Fruit fly (Drosophila melanogaster) whole organism, embryonic: Measurements from ENCODE around the gene Dad1.

ENCODE experiments used
- Awh ChIP-seq: fragments of 200-800 bp; sonication (Bioruptor generic); IDR thresholded peaks from 2 replicates; pipeline ENCODE4, ENCODE4 v1.3.6; 2022; ENCODE audit warnings: missing biosample characterization, missing genetic modification characterization
- CG10366 ChIP-seq: fragments of 200-800 bp; sonication (Bioruptor generic); IDR thresholded peaks from 2 replicates; pipeline ENCODE4 v1.3.6; 2022; ENCODE audit warnings: missing biosample characterization, missing genetic modification characterization
- CG10431 ChIP-seq: fragments of 200-800 bp; sonication (Bioruptor generic); optimal IDR thresholded peaks from 3 replicates; lab custom pipeline; 2018; ENCODE audit warnings: missing biosample characterization, mild to moderate bottlenecking, missing genetic modification characterization
- CG11695 ChIP-seq: fragments of 200-800 bp; sonication (Bioruptor generic); IDR thresholded peaks from 3 replicates; pipeline ENCODE4 v1.3.6; 2022; ENCODE audit warnings: missing biosample characterization, missing genetic modification characterization
- CG12071 ChIP-seq: fragments of 200-800 bp; sonication (Bioruptor generic); optimal IDR thresholded peaks from 3 replicates; lab custom pipeline; 2018; ENCODE audit warnings: missing biosample characterization, mild to moderate bottlenecking, missing genetic modification characterization
- CG12219 ChIP-seq: fragments of 200-800 bp; sonication (Bioruptor generic); optimal IDR thresholded peaks from 3 replicates; lab custom pipeline; 2018; ENCODE audit warnings: missing biosample characterization, mild to moderate bottlenecking, missing genetic modification characterization
- CG12942 ChIP-seq: fragments of 200-800 bp; sonication (Bioruptor generic); optimal IDR thresholded peaks from 3 replicates; lab custom pipeline; 2016; ENCODE audit warnings: missing biosample characterization, missing genetic modification characterization
- CG14441 ChIP-seq: fragments of 200-800 bp; sonication (Bioruptor generic); IDR thresholded peaks from 2 replicates; pipeline ENCODE4 v1.3.6; 2022; ENCODE audit warnings: missing biosample characterization, missing genetic modification characterization
- CG16813 ChIP-seq: fragments of 200-800 bp; sonication (Bioruptor generic); IDR thresholded peaks from 3 replicates; pipeline ENCODE4 v1.3.6; 2022; ENCODE audit warnings: missing biosample characterization, missing genetic modification characterization; ENCODE audit not compliant: partially characterized antibody
- CG16863 ChIP-seq: fragments of 200-800 bp; sonication (Bioruptor generic); optimal IDR thresholded peaks from 3 replicates; lab custom pipeline; 2016; ENCODE audit warnings: missing biosample characterization, missing genetic modification characterization
- CG17568 ChIP-seq: fragments of 200-800 bp; sonication (Bioruptor generic); optimal IDR thresholded peaks from 2 replicates; lab custom pipeline; 2018; ENCODE audit warnings: missing biosample characterization, mild to moderate bottlenecking, missing genetic modification characterization, moderate library complexity
- CG18619 ChIP-seq: fragments of 200-800 bp; sonication (Bioruptor generic); optimal IDR thresholded peaks from 3 replicates; lab custom pipeline; 2017; ENCODE audit warnings: missing biosample characterization, mild to moderate bottlenecking, missing genetic modification characterization
- CG18764 ChIP-seq: fragments of 200-800 bp; sonication (Bioruptor generic); optimal IDR thresholded peaks from 3 replicates; lab custom pipeline; 2016; ENCODE audit warnings: missing biosample characterization, missing genetic modification characterization
- CG31224 ChIP-seq: fragments of 200-800 bp; sonication (Bioruptor generic); IDR thresholded peaks from 2 replicates; pipeline ENCODE4 v1.3.6; 2022; ENCODE audit warnings: missing biosample characterization, missing genetic modification characterization
- CG33213 ChIP-seq: fragments of 200-800 bp; sonication (Bioruptor generic); optimal IDR thresholded peaks from 3 replicates; lab custom pipeline; 2016; ENCODE audit warnings: missing biosample characterization, missing genetic modification characterization
- CG3407 ChIP-seq: fragments of 200-800 bp; sonication (Bioruptor generic); optimal IDR thresholded peaks from 2 replicates; lab custom pipeline; 2018; ENCODE audit warnings: missing biosample characterization, mild to moderate bottlenecking, missing genetic modification characterization
- CG34376 ChIP-seq: fragments of 200-800 bp; sonication (Bioruptor generic); optimal IDR thresholded peaks from 2 replicates; lab custom pipeline; 2018; ENCODE audit warnings: missing biosample characterization, mild to moderate bottlenecking, missing genetic modification characterization
- CG43689 ChIP-seq: fragments of 200-800 bp; sonication (Bioruptor generic); IDR thresholded peaks from 2 replicates; pipeline ENCODE4 v1.3.6; 2022; ENCODE audit warnings: missing biosample characterization, missing genetic modification characterization
- CG4424 ChIP-seq: fragments of 200-800 bp; sonication (Bioruptor generic); optimal IDR thresholded peaks from 3 replicates; lab custom pipeline; 2016; ENCODE audit warnings: missing biosample characterization, missing genetic modification characterization
- CG7357 ChIP-seq: fragments of 200-800 bp; sonication (Bioruptor generic); IDR thresholded peaks from 3 replicates; pipeline ENCODE4 v1.3.6; 2022; ENCODE audit warnings: missing biosample characterization, missing genetic modification characterization
- CG7556 ChIP-seq: fragments of 200-800 bp; sonication (Bioruptor generic); optimal IDR thresholded peaks from 2 replicates; lab custom pipeline; 2017; ENCODE audit warnings: missing biosample characterization, mild to moderate bottlenecking, missing genetic modification characterization
- CG7928 ChIP-seq: fragments of 200-800 bp; sonication (Bioruptor generic); optimal IDR thresholded peaks from 2 replicates; lab custom pipeline; 2017; ENCODE audit warnings: missing biosample characterization, mild to moderate bottlenecking, missing genetic modification characterization
- CG9727 ChIP-seq: fragments of 200-800 bp; sonication (Bioruptor generic); optimal IDR thresholded peaks from 3 replicates; lab custom pipeline; 2017; ENCODE audit warnings: missing biosample characterization, mild to moderate bottlenecking, missing genetic modification characterization
- D ChIP-seq, 2 experiments: fragments of 200-800 bp in 1 of 2; fragments of >200 bp in 1 of 2; sonication (Bioruptor generic) in 1 of 2; optimal IDR thresholded peaks; 2 replicates in 1 of 2; 3 replicates in 1 of 2; lab custom pipeline; 2017; ENCODE audit warnings: mild to moderate bottlenecking in 1 of 2, missing biosample characterization in 1 of 2, missing genetic modification characterization in 1 of 2, missing genetic modification reagents in 1 of 2
- Deaf1 ChIP-seq: fragments of 200-800 bp; optimal IDR thresholded peaks from 3 replicates; lab custom pipeline; 2019; ENCODE audit warnings: missing biosample characterization, mild to moderate bottlenecking, missing genetic modification characterization, moderate library complexity
- Dip2 ChIP-seq: fragments of 200-800 bp; sonication (Bioruptor generic); IDR thresholded peaks from 2 replicates; pipeline ENCODE4 v1.3.6; 2022; ENCODE audit warnings: missing biosample characterization, missing genetic modification characterization
- Dref ChIP-seq: fragments of 200-800 bp; sonication (Bioruptor generic); IDR thresholded peaks from 2 replicates; pipeline ENCODE4 v1.3.6; 2022; ENCODE audit warnings: missing biosample characterization, missing genetic modification characterization
- Eip74EF ChIP-seq, 2 experiments: fragments of 200-800 bp in 1 of 2; fragments of >200 bp in 1 of 2; sonication (Bioruptor generic) in 1 of 2; optimal IDR thresholded peaks; 2 replicates each; lab custom pipeline; 2017 to 2019; ENCODE audit warnings: missing biosample characterization in 2 of 2, missing genetic modification characterization in 2 of 2, mild to moderate bottlenecking in 1 of 2, moderate library complexity in 1 of 2
- Hr3 ChIP-seq: fragments of 200-800 bp; sonication (Bioruptor generic); optimal IDR thresholded peaks from 3 replicates; lab custom pipeline; 2016; ENCODE audit warnings: missing biosample characterization, missing genetic modification characterization
- Hr78 ChIP-seq, 2 experiments: fragments of 200-800 bp in 1 of 2; fragments of >200 bp in 1 of 2; sonication (Bioruptor generic) in 1 of 2; optimal IDR thresholded peaks; 2 replicates each; lab custom pipeline; 2017 to 2019; ENCODE audit warnings: missing biosample characterization in 2 of 2, missing genetic modification characterization in 2 of 2, mild to moderate bottlenecking in 1 of 2, moderate library complexity in 1 of 2
- Kr ChIP-seq: fragments of 200-800 bp; sonication (Bioruptor generic); optimal IDR thresholded peaks from 2 replicates; lab custom pipeline; 2017; ENCODE audit warnings: missing biosample characterization, mild to moderate bottlenecking, missing genetic modification characterization
- Scr ChIP-seq: fragments of 200-800 bp; sonication (Bioruptor generic); IDR thresholded peaks from 2 replicates; pipeline ENCODE4 v1.3.6; 2022; ENCODE audit warnings: missing biosample characterization, missing genetic modification characterization; ENCODE audit not compliant: partially characterized antibody
- cas ChIP-seq: fragments of 200-800 bp; sonication (Bioruptor generic); IDR thresholded peaks from 2 replicates; pipeline ENCODE4 v1.3.6; 2022; ENCODE audit warnings: missing biosample characterization, missing genetic modification characterization
- cg ChIP-seq: fragments of 200-800 bp; sonication (Bioruptor generic); optimal IDR thresholded peaks from 3 replicates; lab custom pipeline; 2019; ENCODE audit warnings: missing biosample characterization, mild to moderate bottlenecking, missing genetic modification characterization, moderate library complexity
- dmrt11E ChIP-seq: fragments of 200-800 bp; sonication (Bioruptor generic); optimal IDR thresholded peaks from 3 replicates; lab custom pipeline; 2018; ENCODE audit warnings: missing biosample characterization, mild to moderate bottlenecking, missing genetic modification characterization, moderate library complexity
- fu2 ChIP-seq: fragments of 200-800 bp; sonication (Bioruptor generic); optimal IDR thresholded peaks from 2 replicates; lab custom pipeline; 2016; ENCODE audit warnings: missing biosample characterization, missing genetic modification characterization
- gem ChIP-seq: fragments of 200-800 bp; sonication (Bioruptor generic); optimal IDR thresholded peaks from 2 replicates; lab custom pipeline; 2019; ENCODE audit warnings: missing biosample characterization, mild to moderate bottlenecking, missing genetic modification characterization, moderate library complexity
- ham ChIP-seq: fragments of 200-800 bp; sonication (Bioruptor generic); IDR thresholded peaks from 2 replicates; pipeline ENCODE4 v1.3.6; 2022; ENCODE audit warnings: missing biosample characterization, missing genetic modification characterization
- kah ChIP-seq: fragments of 200-800 bp; sonication (Bioruptor generic); optimal IDR thresholded peaks from 2 replicates; lab custom pipeline; 2018; ENCODE audit warnings: missing biosample characterization, mild to moderate bottlenecking, missing genetic modification characterization
- mirr ChIP-seq: fragments of 200-800 bp; sonication (Bioruptor generic); optimal IDR thresholded peaks from 3 replicates; lab custom pipeline; 2018; ENCODE audit warnings: missing biosample characterization, mild to moderate bottlenecking, missing genetic modification characterization
- run ChIP-seq: fragments of 200-800 bp; sonication (Bioruptor generic); optimal IDR thresholded peaks from 3 replicates; lab custom pipeline; 2018; ENCODE audit warnings: missing biosample characterization, mild to moderate bottlenecking, missing genetic modification characterization
- sc ChIP-seq, 3 experiments: fragments of >200 bp in 2 of 3; fragments of 200-800 bp in 1 of 3; sonication (Bioruptor generic) in 1 of 3; optimal IDR thresholded peaks; 2 replicates in 2 of 3; 3 replicates in 1 of 3; lab custom pipeline; 2017; ENCODE audit warnings: mild to moderate bottlenecking in 1 of 3, missing biosample characterization in 1 of 3, missing genetic modification characterization in 1 of 3, missing genetic modification reagents in 1 of 3
- so ChIP-seq: fragments of 200-800 bp; sonication (Bioruptor generic); IDR thresholded peaks from 3 replicates; pipeline ENCODE4 v1.3.6; 2022; ENCODE audit warnings: missing biosample characterization, missing genetic modification characterization
- sug ChIP-seq: fragments of 200-800 bp; optimal IDR thresholded peaks from 2 replicates; lab custom pipeline; 2019; ENCODE audit warnings: missing biosample characterization, mild to moderate bottlenecking, missing genetic modification characterization, moderate library complexity
- toy ChIP-seq: fragments of 200-800 bp; sonication (Bioruptor generic); IDR thresholded peaks from 2 replicates; pipeline ENCODE4 v1.3.6; 2022; ENCODE audit warnings: missing biosample characterization, missing genetic modification characterization
- ttk ChIP-seq: fragments of 200-800 bp; sonication (Bioruptor generic); IDR thresholded peaks from 2 replicates; pipeline ENCODE4 v2.1.2; 2022; ENCODE audit warnings: missing biosample characterization, missing genetic modification characterization
- vfl ChIP-seq: fragments of 200-800 bp; sonication (Bioruptor generic); optimal IDR thresholded peaks from 2 replicates; lab custom pipeline; 2016; ENCODE audit warnings: missing biosample characterization, missing genetic modification characterization
- wor ChIP-seq: fragments of 200-800 bp; sonication (Bioruptor generic); IDR thresholded peaks from 2 replicates; pipeline ENCODE4 v1.3.6; 2022; ENCODE audit warnings: missing biosample characterization, missing genetic modification characterization
- z ChIP-seq: fragments of 200-800 bp; sonication (Bioruptor generic); IDR thresholded peaks from 3 replicates; pipeline ENCODE4 v1.3.6; 2022; ENCODE audit warnings: missing biosample characterization, missing genetic modification characterization

The Dad1 gene

DNA sequence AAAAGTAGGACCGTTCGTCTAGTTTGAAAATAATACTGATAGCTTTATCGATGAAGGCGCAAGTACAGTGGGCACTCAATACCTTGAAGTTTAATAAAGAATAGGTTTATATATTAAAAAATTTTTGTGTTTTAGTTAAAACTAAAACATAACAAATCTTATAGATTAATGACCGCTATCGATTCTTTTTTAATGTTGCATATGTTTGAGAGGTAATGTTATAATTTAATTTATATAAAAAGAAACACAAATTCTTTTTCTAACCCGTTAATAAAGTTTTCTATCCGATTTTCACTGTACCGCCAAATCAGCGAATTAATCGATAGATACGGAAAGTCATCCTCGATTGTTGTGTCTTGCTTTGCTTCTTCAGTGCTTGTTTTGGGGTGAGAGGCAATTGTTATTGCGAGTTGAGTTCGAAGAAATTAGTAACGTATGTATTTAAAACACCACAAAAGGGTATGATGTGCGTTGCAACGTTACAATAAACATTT is at the start of gene Dad1, which contains the start of gene CG13384 (continued):
- TF ChIP-seq CG7556 (peak; percentile 94), sc (optimal IDR thresholded peaks at IDR 0.05; lab: Kevin White, UChicago) (no peak), sc (GFP tag; optimal IDR thresholded peaks at IDR 0.05; lab: Kevin White, UChicago) (peak; percentile 72), Awh (GFP tag; lab: Robert Waterston, UW) (peak; percentile 68), dmrt11E (tag; lab: Kevin White, UChicago) (peak; percentile 91), CG34376 (GFP tag; lab: Kevin White, UChicago) (peak; percentile 93), z (GFP tag; lab: Robert Waterston, UW) (no peak), CG18619 (peak; percentile 93), vfl (GFP tag; lab: Kevin White, UChicago) (peak; percentile 61), wor (peak; percentile 62), Dref (GFP tag; lab: Robert Waterston, UW) (peak; percentile 61), fu2 (GFP tag; lab: Kevin White, UChicago) (peak; percentile 18), CG7928 (GFP tag; lab: Kevin White, UChicago) (peak; percentile 60), CG43689 (GFP tag; lab: Robert Waterston, UW) (peak; percentile 72), ttk (GFP tag; lab: Robert Waterston, UW) (peak; percentile 81), CG3407 (GFP tag; lab: Kevin White, UChicago) (peak; percentile 78), CG12942 (GFP tag; lab: Kevin White, UChicago) (peak; percentile 86), CG12219 (GFP tag; lab: Kevin White, UChicago) (peak; percentile 57), CG17568 (GFP tag; lab: Kevin White, UChicago) (peak; percentile 76), toy (GFP tag; lab: Robert Waterston, UW) (peak; percentile 81), so (GFP tag; lab: Robert Waterston, UW) (peak; percentile 78; the same call in 2 of the 3 replicates), CG10366 (peak; percentile 87), CG11695 (GFP tag; lab: Robert Waterston, UW) (peak; percentile 92), Scr (GFP tag; lab: Robert Waterston, UW) (peak; percentile 60), CG18764 (GFP tag; lab: Kevin White, UChicago) (peak; percentile 83), mirr (GFP tag; lab: Kevin White, UChicago) (peak; percentile 52), run (tag; lab: Kevin White, UChicago) (peak; percentile 83), CG33213 (GFP tag; lab: Kevin White, UChicago) (no peak), cas (peak; percentile 84), gem (peak; percentile 97), sug (peak; percentile 96), CG16813 (GFP tag; lab: Robert Waterston, UW) (peak; percentile 51; the same call in 1 of the 3 replicates), Kr (peak; percentile 65), Deaf1 (peak; percentile 79), D (optimal IDR thresholded peaks at IDR 0.05; lab: Kevin White, UChicago) (no peak), D (GFP tag; optimal IDR thresholded peaks at IDR 0.05; lab: Kevin White, UChicago) (peak; percentile 81), ham (GFP tag; lab: Robert Waterston, UW) (peak; percentile 74; the same call in 1 of the 2 replicates), CG12071 (GFP tag; lab: Kevin White, UChicago) (peak; percentile 10), Hr78 (GFP tag; optimal IDR thresholded peaks at IDR 0.05; lab: Kevin White, UChicago) (peak in 1 of 2 experiments; percentile 37), Eip74EF (GFP tag; optimal IDR thresholded peaks at IDR 0.05; lab: Kevin White, UChicago) (peak in 1 of 2 experiments; percentile 92), kah (peak; percentile 79), CG14441 (GFP tag; lab: Robert Waterston, UW) (peak; percentile 87), Dip2 (GFP tag; lab: Robert Waterston, UW) (0 out of 2 replicates have a peak, but pooled peaks have one; percentile 35), CG10431 (GFP tag; lab: Kevin White, UChicago) (peak; percentile 85), CG16863 (GFP tag; lab: Kevin White, UChicago) (peak; percentile 28), Hr3 (peak; percentile 92), cg (no peak), CG4424 (GFP tag; lab: Kevin White, UChicago) (peak; percentile 92), CG31224 (GFP tag; lab: Robert Waterston, UW) (peak; percentile 85), CG7357 (GFP tag; lab: Robert Waterston, UW) (peak; percentile 87), CG9727 (GFP tag; lab: Kevin White, UChicago) (peak; percentile 93)
